Worm (Caenorhabditis elegans) whole organism, mixed stage, embryonic: Measurements from ENCODE around the gene C07D10.5.

ENCODE experiments used
- lin-13 ChIP-seq: fragments of 150-350 bp; optimal IDR thresholded peaks from 2 replicates; lab custom pipeline; 2014; ENCODE audit warnings: missing biosample characterization, missing genetic modification characterization
- nhr-12 ChIP-seq: fragments of 150-350 bp; optimal IDR thresholded peaks from 2 replicates; lab custom pipeline; 2014; ENCODE audit warnings: missing biosample characterization, missing genetic modification characterization
- pha-4 ChIP-seq: fragments of 150-350 bp; optimal IDR thresholded peaks from 2 replicates; lab custom pipeline; 2018; ENCODE audit warnings: missing biosample characterization, missing genetic modification reagents, missing genetic modification characterization
- unc-39 ChIP-seq: fragments of 150-350 bp; optimal IDR thresholded peaks from 2 replicates; lab custom pipeline; 2014; ENCODE audit warnings: missing biosample characterization, missing genetic modification characterization
- ztf-11 ChIP-seq: fragments of 150-350 bp; optimal IDR thresholded peaks from 2 replicates; lab custom pipeline; 2014; ENCODE audit warnings: missing biosample characterization, missing genetic modification characterization

ce11 chrII:7413764-7414163 lies 32.4 kb downstream of the C07D10.5 start:
- TF ChIP-seq pha-4 (tag; lab: Kevin White, UChicago): no peak
- no peak for TF ChIP-seq ztf-11 (tag; lab: Kevin White, UChicago)
- no peak for TF ChIP-seq nhr-12 (tag; lab: Kevin White, UChicago)
- TF ChIP-seq unc-39 (tag; lab: Kevin White, UChicago): no peak
- TF ChIP-seq lin-13 (tag; lab: Kevin White, UChicago): no peak
